Fruit fly (Drosophila melanogaster): Measurements from ENCODE around the gene CG13008.
A peak's percentile ranks its signal among the peaks of the same experiment; 100 is the strongest.

CG13008 gene

dm6 chrX:16723203-16724173, 12.4 kb downstream of the CG13008 start:
- no peak for TF ChIP-seq Vsx2 (GFP tag; optimal IDR thresholded peaks at IDR 0.05; ENCODE audit: partially characterized antibody)
- TF ChIP-seq CrebA (GFP tag; optimal IDR thresholded peaks at IDR 0.05; ENCODE audit: borderline replicate concordance), result peak; percentile 40
- no peak for TF ChIP-seq Hr83 (GFP tag; optimal IDR thresholded peaks at IDR 0.05; ENCODE audit: poor library complexity, severe bottlenecking)
- TF ChIP-seq Sp1 (GFP tag; optimal IDR thresholded peaks at IDR 0.05), result peak; percentile 78
- peak; percentile 39 for TF ChIP-seq psq (GFP tag; optimal IDR thresholded peaks at IDR 0.05)
- no peak for TF ChIP-seq Myc (optimal IDR thresholded peaks at IDR 0.05)
- no peak for TF ChIP-seq lola (GFP tag; optimal IDR thresholded peaks at IDR 0.05)
- TF ChIP-seq br (GFP tag; optimal IDR thresholded peaks at IDR 0.05), result peak; percentile 56
- TF ChIP-seq fru (GFP tag; optimal IDR thresholded peaks at IDR 0.05), result peak; percentile 68
- no peak for TF ChIP-seq Rel (GFP tag; optimal IDR thresholded peaks at IDR 0.05)
- no peak for TF ChIP-seq Rel (tag; optimal IDR thresholded peaks at IDR 0.05)
- peak; percentile 49 for TF ChIP-seq Hnf4 (GFP tag; optimal IDR thresholded peaks at IDR 0.05)
- peak; percentile 31 to 42 for TF ChIP-seq dl (GFP tag; optimal IDR thresholded peaks at IDR 0.05; ENCODE audit: insufficient read depth in 1 of 2, partially characterized antibody in 2 of 2)
- peak; percentile 79 for TF ChIP-seq rgr (GFP tag; optimal IDR thresholded peaks at IDR 0.05)
- TF ChIP-seq foxo (GFP tag; optimal IDR thresholded peaks at IDR 0.05), result peak in 1 of 2 experiments; percentile 64
- no peak for TF ChIP-seq N (GFP tag; optimal IDR thresholded peaks at IDR 0.05)
- TF ChIP-seq Dif (GFP tag; optimal IDR thresholded peaks at IDR 0.05; ENCODE audit: partially characterized antibody), result peak; percentile 3
- TF ChIP-seq h (GFP tag; optimal IDR thresholded peaks at IDR 0.05), result peak; percentile 59
- TF ChIP-seq Hr78 (GFP tag; optimal IDR thresholded peaks at IDR 0.05), result no peak
- TF ChIP-seq brk (GFP tag; optimal IDR thresholded peaks at IDR 0.05), result peak; percentile 19
- TF ChIP-seq dmrt93B (GFP tag; optimal IDR thresholded peaks at IDR 0.05), result peak; percentile 40
- no peak for TF ChIP-seq GATAd (GFP tag; optimal IDR thresholded peaks at IDR 0.05)
- TF ChIP-seq ey (GFP tag; optimal IDR thresholded peaks at IDR 0.05), result peak; percentile 80
- peak; percentile 31 for TF ChIP-seq tai (GFP tag; optimal IDR thresholded peaks at IDR 0.05)
- TF ChIP-seq OdsH (GFP tag; optimal IDR thresholded peaks at IDR 0.05), result peak; percentile 72
- peak; percentile 65 for TF ChIP-seq HLH106 (tag; optimal IDR thresholded peaks at IDR 0.05)
- peak; percentile 43 for TF ChIP-seq woc (GFP tag; optimal IDR thresholded peaks at IDR 0.05)
- peak; percentile 30 for TF ChIP-seq Jra (GFP tag; optimal IDR thresholded peaks at IDR 0.05)
- no peak for TF ChIP-seq pan (optimal IDR thresholded peaks at IDR 0.05)
- TF ChIP-seq sv (GFP tag; optimal IDR thresholded peaks at IDR 0.05), result peak; percentile 74

DNA sequence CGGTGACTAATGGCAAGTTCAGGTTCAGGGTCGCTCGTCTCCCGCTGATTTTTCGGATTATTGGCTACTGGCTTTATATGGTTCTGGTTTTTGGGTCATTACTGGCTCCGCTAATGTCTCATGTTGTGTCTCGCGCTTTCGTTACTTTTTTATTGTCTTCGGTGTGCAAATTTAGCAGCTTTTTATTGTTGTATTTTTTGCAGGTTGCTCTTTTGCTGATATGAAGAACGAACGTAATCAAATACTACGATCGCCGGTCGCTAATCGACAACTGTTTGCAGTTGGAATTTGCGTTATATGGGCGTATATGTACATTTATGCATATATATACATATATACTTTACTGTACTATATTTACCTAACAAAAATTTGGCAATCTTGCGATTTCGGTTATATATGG, 13.4 kb downstream of the CG13008 start:
- TF ChIP-seq Hr78 (GFP tag; optimal IDR thresholded peaks at IDR 0.05), result no peak
- peak; percentile 5 for TF ChIP-seq fru (GFP tag; optimal IDR thresholded peaks at IDR 0.05)

dm6 chrX:16730791-16731190, 19.7 kb downstream of the CG13008 start, which contains the start of gene TwdlX:
TwdlX (plus strand) TSS chrX:16731091.
- TF ChIP-seq Mio (GFP tag; optimal IDR thresholded peaks at IDR 0.05) (no peak), ey (GFP tag; optimal IDR thresholded peaks at IDR 0.05) (no peak), br (GFP tag; optimal IDR thresholded peaks at IDR 0.05) (no peak), woc (GFP tag; optimal IDR thresholded peaks at IDR 0.05) (no peak), Abd-B (GFP tag; optimal IDR thresholded peaks at IDR 0.05) (no peak), fru (GFP tag; optimal IDR thresholded peaks at IDR 0.05) (no peak), Dif (GFP tag; optimal IDR thresholded peaks at IDR 0.05; ENCODE audit: partially characterized antibody) (no peak), tai (GFP tag; optimal IDR thresholded peaks at IDR 0.05) (no peak), Hnf4 (GFP tag; optimal IDR thresholded peaks at IDR 0.05) (no peak), N (GFP tag; optimal IDR thresholded peaks at IDR 0.05) (no peak), dsf (GFP tag; optimal IDR thresholded peaks at IDR 0.05; ENCODE audit: borderline replicate concordance) (no peak), rgr (GFP tag; optimal IDR thresholded peaks at IDR 0.05) (no peak), CG32264 (GFP tag; optimal IDR thresholded peaks at IDR 0.05) (no peak), Myc (optimal IDR thresholded peaks at IDR 0.05) (no peak), pan (optimal IDR thresholded peaks at IDR 0.05) (no peak), jim (GFP tag; optimal IDR thresholded peaks at IDR 0.05) (no peak), Sp1 (GFP tag; optimal IDR thresholded peaks at IDR 0.05) (no peak)
